Worm (Caenorhabditis elegans) whole organism, early embryonic: ENCODE measurements around the gene Y102A11A.2.

Experiments used
- B0310.2 ChIP-seq: sonication (generic microtip); optimal IDR thresholded peaks from 2 replicates; lab custom pipeline; 2016; ENCODE audit warnings: mild to moderate bottlenecking, missing genetic modification characterization, missing compliant biosample characterization
- F13C5.2 ChIP-seq: sonication (generic microtip); optimal IDR thresholded peaks from 2 replicates; lab custom pipeline; 2017; ENCODE audit warnings: mild to moderate bottlenecking, missing genetic modification characterization, inconsistent platforms, missing compliant biosample characterization
- ama-1 ChIP-seq: fragments of 150-350 bp; optimal IDR thresholded peaks from 2 replicates; lab custom pipeline; 2014
- ceh-36 ChIP-seq: sonication (generic microtip); optimal IDR thresholded peaks from 2 replicates; lab custom pipeline; 2016; ENCODE audit warnings: missing genetic modification characterization, inconsistent platforms, missing compliant biosample characterization
- flt-1 ChIP-seq: fragments of 200-800 bp; sonication (Bioruptor generic); IDR thresholded peaks from 2 replicates; pipeline ENCODE4 v1.3.6; 2022; ENCODE audit warnings: missing genetic modification characterization, missing compliant biosample characterization
- hmbx-1 ChIP-seq: sonication (generic microtip); optimal IDR thresholded peaks from 2 replicates; lab custom pipeline; 2016; ENCODE audit warnings: mild to moderate bottlenecking, missing genetic modification characterization, missing compliant biosample characterization
- hmg-4 ChIP-seq: fragments of 200-800 bp; sonication (Bioruptor generic); optimal IDR thresholded peaks from 2 replicates; lab custom pipeline; 2018; ENCODE audit warnings: mild to moderate bottlenecking, missing genetic modification characterization, missing compliant biosample characterization
- hnd-1 ChIP-seq: sonication (generic microtip); optimal IDR thresholded peaks from 2 replicates; lab custom pipeline; 2016; ENCODE audit warnings: missing genetic modification characterization, missing compliant biosample characterization
- pes-1 ChIP-seq: fragments of 200-800 bp; sonication (Bioruptor generic); IDR thresholded peaks from 2 replicates; pipeline ENCODE4 v1.3.6; 2022; ENCODE audit warnings: missing genetic modification reagents, missing genetic modification characterization, missing compliant biosample characterization
- sea-1 ChIP-seq: fragments of 200-800 bp; sonication (Bioruptor generic); conservative IDR thresholded peaks from 2 replicates; pipeline ENCODE4 v1.3.6; 2022; ENCODE audit warnings: missing genetic modification characterization, missing compliant biosample characterization
- tbx-11 ChIP-seq: fragments of 200-800 bp; sonication (Bioruptor generic); IDR thresholded peaks from 2 replicates; pipeline ENCODE4 v1.3.6; 2022; ENCODE audit warnings: missing genetic modification characterization, missing compliant biosample characterization
- tbx-37 ChIP-seq: fragments of 200-800 bp; sonication (Bioruptor generic); conservative IDR thresholded peaks from 2 replicates; pipeline ENCODE4 v1.3.6; 2022; ENCODE audit warnings: missing genetic modification reagents, missing genetic modification characterization, missing compliant biosample characterization
- tra-4 ChIP-seq: sonication (generic microtip); optimal IDR thresholded peaks from 2 replicates; lab custom pipeline; 2017; ENCODE audit warnings: missing genetic modification characterization, missing compliant biosample characterization

- TF ChIP-seq ama-1 (lab: Kevin White, UChicago), result no peak
- TF ChIP-seq F13C5.2 (tag; lab: Kevin White, UChicago), result no peak
- no peak for TF ChIP-seq tra-4 (tag; lab: Kevin White, UChicago)
- TF ChIP-seq sea-1 (GFP tag; lab: Robert Waterston, UW), result no peak
- no peak for TF ChIP-seq flt-1
- TF ChIP-seq pes-1 (GFP tag; lab: Robert Waterston, UW), result no peak
- no peak for TF ChIP-seq tbx-37 (GFP tag; lab: Robert Waterston, UW)
- no peak for TF ChIP-seq hmg-4 (GFP tag; lab: Kevin White, UChicago)
- no peak for TF ChIP-seq tbx-11
- TF ChIP-seq hmbx-1 (tag; lab: Kevin White, UChicago), result no peak
- TF ChIP-seq hnd-1 (tag; lab: Kevin White, UChicago), result no peak
- no peak for TF ChIP-seq B0310.2 (tag; lab: Kevin White, UChicago)
- TF ChIP-seq ceh-36 (tag; lab: Kevin White, UChicago), result no peak
Observed at ce11 chrX:2045603-2046002, 19.2 kb downstream of the Y102A11A.2 start.
